Fruit fly (Drosophila melanogaster) whole organism, prepupa: Measurements from ENCODE around the gene CG15247.

Source experiments
- CG31627 ChIP-seq: fragments of 200-800 bp; sonication (Bioruptor generic); optimal IDR thresholded peaks from 3 replicates; lab custom pipeline; 2016; ENCODE audit warnings: missing biosample characterization, missing genetic modification characterization
- CG32006 ChIP-seq: fragments of 200-800 bp; sonication (Bioruptor generic); optimal IDR thresholded peaks from 3 replicates; lab custom pipeline; 2017; ENCODE audit warnings: missing biosample characterization, mild to moderate bottlenecking, missing genetic modification characterization
- CG3919 ChIP-seq: fragments of 200-800 bp; sonication (Bioruptor generic); optimal IDR thresholded peaks from 3 replicates; lab custom pipeline; 2016; ENCODE audit warnings: missing biosample characterization, missing genetic modification characterization
- CG6854 ChIP-seq: fragments of 200-800 bp; sonication (Bioruptor generic); optimal IDR thresholded peaks from 2 replicates; lab custom pipeline; 2017; ENCODE audit warnings: missing biosample characterization, mild to moderate bottlenecking, missing genetic modification characterization
- CG8632 ChIP-seq: fragments of 200-800 bp; sonication (Bioruptor generic); optimal IDR thresholded peaks from 3 replicates; lab custom pipeline; 2016; ENCODE audit warnings: missing biosample characterization, missing genetic modification characterization
- Eip75B ChIP-seq: fragments of 200-800 bp; sonication (Bioruptor generic); optimal IDR thresholded peaks from 3 replicates; lab custom pipeline; 2016; ENCODE audit warnings: missing biosample characterization, missing genetic modification characterization
- Hr4 ChIP-seq: fragments of 200-800 bp; sonication (Bioruptor generic); optimal IDR thresholded peaks from 3 replicates; lab custom pipeline; 2016; ENCODE audit warnings: missing biosample characterization, missing genetic modification characterization
- Lpt ChIP-seq: fragments of 200-800 bp; sonication (Bioruptor generic); optimal IDR thresholded peaks from 3 replicates; lab custom pipeline; 2016; ENCODE audit warnings: missing biosample characterization, missing genetic modification characterization
- Met ChIP-seq: fragments of 200-800 bp; sonication (Bioruptor generic); optimal IDR thresholded peaks from 3 replicates; lab custom pipeline; 2016; ENCODE audit warnings: missing biosample characterization, missing genetic modification characterization
- Smox ChIP-seq: fragments of 200-800 bp; sonication (Bioruptor generic); optimal IDR thresholded peaks from 3 replicates; lab custom pipeline; 2016; ENCODE audit warnings: missing biosample characterization, missing genetic modification characterization
- cyc ChIP-seq: fragments of 200-800 bp; sonication (Bioruptor generic); optimal IDR thresholded peaks from 3 replicates; lab custom pipeline; 2016; ENCODE audit warnings: missing biosample characterization, missing genetic modification characterization
- dac ChIP-seq: fragments of 200-800 bp; sonication (Bioruptor generic); optimal IDR thresholded peaks from 2 replicates; lab custom pipeline; 2017; ENCODE audit warnings: missing biosample characterization, mild to moderate bottlenecking, missing genetic modification characterization

DNA sequence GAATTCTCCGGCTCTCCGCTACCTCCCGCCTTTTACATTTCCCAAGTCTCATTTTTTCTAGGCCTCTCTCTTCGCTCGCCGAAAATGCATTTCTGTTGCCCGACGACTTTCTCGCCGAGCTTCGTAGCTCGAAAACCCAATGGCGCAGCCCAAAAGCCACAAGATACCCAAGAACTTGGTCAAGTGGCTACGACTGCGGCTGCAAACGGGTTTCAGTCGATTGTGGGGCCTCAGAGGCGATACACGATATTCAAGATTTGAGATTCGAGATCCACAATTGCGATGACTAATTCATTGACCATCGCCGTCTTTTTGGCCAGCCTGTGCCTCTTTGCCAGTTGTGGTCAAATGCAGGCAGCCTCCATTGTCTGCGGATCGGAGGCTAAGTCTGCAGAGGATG is 5.3 kb upstream of the CG15247 start, which contains the start of gene CG9689:
- TF ChIP-seq CG6854: peak; percentile 1
- no peak for TF ChIP-seq dac
- no peak for TF ChIP-seq Smox (GFP tag; lab: Kevin White, UChicago)
- peak; percentile 9 for TF ChIP-seq CG3919 (GFP tag; lab: Kevin White, UChicago)
- peak; percentile 36 for TF ChIP-seq Lpt (GFP tag; lab: Kevin White, UChicago)
- no peak for TF ChIP-seq CG32006
- TF ChIP-seq CG31627 (GFP tag; lab: Kevin White, UChicago): no peak
- no peak for TF ChIP-seq cyc (GFP tag; lab: Kevin White, UChicago)
- TF ChIP-seq CG8632: no peak
- no peak for TF ChIP-seq Met (GFP tag; lab: Kevin White, UChicago)
- TF ChIP-seq Eip75B (GFP tag; lab: Kevin White, UChicago): no peak
- TF ChIP-seq Hr4 (GFP tag; lab: Kevin White, UChicago): no peak
